Worm (Caenorhabditis elegans): ENCODE data around the gene F31F4.1.

DNA sequence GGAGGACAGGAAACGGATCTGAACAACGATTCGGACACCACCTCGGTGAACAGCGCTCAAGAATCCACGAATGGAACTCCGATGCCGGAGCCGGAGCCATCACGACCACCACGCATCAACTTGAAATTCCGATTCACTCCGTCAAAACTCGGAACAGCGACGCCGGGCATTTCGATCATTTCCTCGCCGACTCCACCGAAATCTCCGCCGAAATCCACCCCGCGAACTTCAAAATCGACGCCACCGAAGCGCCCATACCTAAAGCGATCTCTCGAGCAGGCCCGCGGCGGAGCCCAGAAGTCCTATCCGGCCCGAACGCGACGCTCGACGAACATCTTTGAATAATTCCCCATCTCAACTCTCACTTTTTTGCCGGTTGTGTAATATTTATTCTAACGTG, 5.7 kb downstream of the F31F4.1 start:
- TF ChIP-seq ztf-4 (tag; optimal IDR thresholded peaks at IDR 0.05) = no peak
- no peak for TF ChIP-seq ceh-16 (tag; optimal IDR thresholded peaks at IDR 0.05)
- TF ChIP-seq nfya-1 (tag; optimal IDR thresholded peaks at IDR 0.05; ENCODE audit: insufficient read depth) = no peak
- TF ChIP-seq fos-1 (tag; optimal IDR thresholded peaks at IDR 0.05) = no peak
- no peak for TF ChIP-seq jun-1 (tag; optimal IDR thresholded peaks at IDR 0.05)
- TF ChIP-seq mdl-1 (tag; optimal IDR thresholded peaks at IDR 0.05) = no peak
- no peak for TF ChIP-seq ceh-9 (tag; optimal IDR thresholded peaks at IDR 0.05)
- no peak for TF ChIP-seq nhr-28 (tag; optimal IDR thresholded peaks at IDR 0.05)
